Fruit fly (Drosophila melanogaster) whole organism, embryonic: Measurements from ENCODE around the gene kin17.

Source experiments
- Abd-B ChIP-seq: fragments of 200-800 bp; sonication (Bioruptor generic); optimal IDR thresholded peaks from 2 replicates; lab custom pipeline; 2018; ENCODE audit warnings: missing biosample characterization, mild to moderate bottlenecking, missing genetic modification characterization, moderate library complexity
- Awh ChIP-seq: fragments of 200-800 bp; sonication (Bioruptor generic); IDR thresholded peaks from 2 replicates; pipeline ENCODE4, ENCODE4 v1.3.6; 2022; ENCODE audit warnings: missing biosample characterization, missing genetic modification characterization
- B-H2 ChIP-seq: fragments of 200-800 bp; sonication (Bioruptor generic); optimal IDR thresholded peaks from 2 replicates; lab custom pipeline; 2018; ENCODE audit warnings: missing biosample characterization, mild to moderate bottlenecking, missing genetic modification characterization
- Bdp1 ChIP-seq: fragments of 200-800 bp; sonication (Bioruptor generic); optimal IDR thresholded peaks from 3 replicates; lab custom pipeline; 2016; ENCODE audit warnings: missing biosample characterization, missing genetic modification characterization
- Bteb2 ChIP-seq: fragments of 200-800 bp; sonication (Bioruptor generic); optimal IDR thresholded peaks from 2 replicates; lab custom pipeline; 2016; ENCODE audit warnings: missing biosample characterization, missing genetic modification characterization
- C15 ChIP-seq: fragments of 200-800 bp; sonication (Bioruptor generic); IDR thresholded peaks from 3 replicates; pipeline ENCODE4 v1.3.6; 2022; ENCODE audit warnings: missing biosample characterization, missing genetic modification characterization
- CG10959 ChIP-seq: fragments of 200-800 bp; sonication (Bioruptor generic); IDR thresholded peaks from 2 replicates; pipeline ENCODE4 v1.3.6; 2022; ENCODE audit warnings: missing biosample characterization, missing genetic modification characterization
- CG11398 ChIP-seq: fragments of 200-800 bp; sonication (Bioruptor generic); optimal IDR thresholded peaks from 2 replicates; lab custom pipeline; 2016; ENCODE audit warnings: missing biosample characterization, missing genetic modification characterization
- CG14014 ChIP-seq: fragments of 200-800 bp; sonication (Bioruptor generic); IDR thresholded peaks from 2 replicates; pipeline ENCODE4 v1.3.6; 2022; ENCODE audit warnings: missing biosample characterization, missing genetic modification characterization
- CG15269 ChIP-seq: fragments of 200-800 bp; sonication (Bioruptor generic); optimal IDR thresholded peaks from 2 replicates; lab custom pipeline; 2018; ENCODE audit warnings: missing biosample characterization, mild to moderate bottlenecking, missing genetic modification characterization, moderate library complexity
- CG1647 ChIP-seq: fragments of 200-800 bp; sonication (Bioruptor generic); optimal IDR thresholded peaks from 3 replicates; lab custom pipeline; 2016; ENCODE audit warnings: missing biosample characterization, missing genetic modification characterization
- CG17186 ChIP-seq: fragments of 200-800 bp; sonication (Bioruptor generic); optimal IDR thresholded peaks from 3 replicates; lab custom pipeline; 2017; ENCODE audit warnings: missing biosample characterization, missing genetic modification reagents, missing genetic modification characterization
- CG17328 ChIP-seq: fragments of 200-800 bp; sonication (Bioruptor generic); IDR thresholded peaks from 2 replicates; pipeline ENCODE4 v1.3.6; 2022; ENCODE audit warnings: missing biosample characterization, missing genetic modification characterization
- CG17359 ChIP-seq: fragments of 200-800 bp; sonication (Bioruptor generic); optimal IDR thresholded peaks from 3 replicates; lab custom pipeline; 2018; ENCODE audit warnings: missing biosample characterization, mild to moderate bottlenecking, missing genetic modification characterization, moderate library complexity
- CG32532 ChIP-seq: fragments of 200-800 bp; sonication (Bioruptor generic); IDR thresholded peaks from 2 replicates; pipeline ENCODE4 v1.3.6; 2022; ENCODE audit warnings: missing biosample characterization, missing genetic modification characterization
- CG4404 ChIP-seq: fragments of 200-800 bp; sonication (Bioruptor generic); IDR thresholded peaks from 2 replicates; pipeline ENCODE4 v1.3.6; 2022; ENCODE audit warnings: missing biosample characterization, missing genetic modification characterization
- CG4854 ChIP-seq: fragments of 200-800 bp; sonication (Bioruptor generic); optimal IDR thresholded peaks from 2 replicates; lab custom pipeline; 2016; ENCODE audit warnings: missing biosample characterization, missing genetic modification characterization, inconsistent platforms
- CG5180 ChIP-seq: fragments of 200-800 bp; sonication (Bioruptor generic); optimal IDR thresholded peaks from 3 replicates; lab custom pipeline; 2017; ENCODE audit warnings: missing biosample characterization, missing genetic modification characterization, mild to moderate bottlenecking, moderate library complexity, missing genetic modification reagents
- CG6791 ChIP-seq: fragments of 200-800 bp; sonication (Bioruptor generic); IDR thresholded peaks from 3 replicates; pipeline ENCODE4 v1.3.6; 2022; ENCODE audit warnings: missing biosample characterization, missing genetic modification characterization; ENCODE audit not compliant: partially characterized antibody
- CG9876 ChIP-seq: fragments of 200-800 bp; sonication (Bioruptor generic); optimal IDR thresholded peaks from 2 replicates; lab custom pipeline; 2016; ENCODE audit warnings: missing biosample characterization, missing genetic modification characterization
- D ChIP-seq, 2 experiments: fragments of 200-800 bp in 1 of 2; fragments of >200 bp in 1 of 2; sonication (Bioruptor generic) in 1 of 2; optimal IDR thresholded peaks; 2 replicates in 1 of 2; 3 replicates in 1 of 2; lab custom pipeline; 2017; ENCODE audit warnings: mild to moderate bottlenecking in 1 of 2, missing biosample characterization in 1 of 2, missing genetic modification characterization in 1 of 2, missing genetic modification reagents in 1 of 2
- Dip3 ChIP-seq: fragments of 200-800 bp; sonication (Bioruptor generic); optimal IDR thresholded peaks from 3 replicates; lab custom pipeline; 2016; ENCODE audit warnings: missing biosample characterization, missing genetic modification characterization
- Dll ChIP-seq: fragments of 200-800 bp; sonication (Bioruptor generic); IDR thresholded peaks from 4 replicates; pipeline ENCODE4 v1.3.6; 2022; ENCODE audit warnings: missing biosample characterization, missing genetic modification characterization; ENCODE audit not compliant: partially characterized antibody
- H15 ChIP-seq: fragments of 200-800 bp; sonication (Bioruptor generic); IDR thresholded peaks from 3 replicates; pipeline ENCODE4 v1.3.6; 2022; ENCODE audit warnings: missing biosample characterization, missing genetic modification characterization
- HHEX ChIP-seq: fragments of 200-800 bp; sonication (Bioruptor generic); optimal IDR thresholded peaks from 3 replicates; lab custom pipeline; 2017; ENCODE audit warnings: missing biosample characterization, mild to moderate bottlenecking, missing genetic modification characterization, missing genetic modification reagents
- HmgD ChIP-seq: fragments of 200-800 bp; sonication (Bioruptor generic); optimal IDR thresholded peaks from 3 replicates; lab custom pipeline; 2016; ENCODE audit warnings: missing biosample characterization, missing genetic modification characterization
- Kr ChIP-seq: fragments of 200-800 bp; sonication (Bioruptor generic); optimal IDR thresholded peaks from 2 replicates; lab custom pipeline; 2017; ENCODE audit warnings: missing biosample characterization, mild to moderate bottlenecking, missing genetic modification characterization
- Nf-YC ChIP-seq: fragments of 200-800 bp; optimal IDR thresholded peaks from 3 replicates; lab custom pipeline; 2019; ENCODE audit warnings: missing biosample characterization, mild to moderate bottlenecking, missing genetic modification characterization, moderate library complexity
- Oaz ChIP-seq: fragments of 200-800 bp; sonication (Bioruptor generic); IDR thresholded peaks from 2 replicates; pipeline ENCODE4 v1.3.6; 2022; ENCODE audit warnings: missing biosample characterization, missing genetic modification characterization
- Scr ChIP-seq: fragments of 200-800 bp; sonication (Bioruptor generic); IDR thresholded peaks from 2 replicates; pipeline ENCODE4 v1.3.6; 2022; ENCODE audit warnings: missing biosample characterization, missing genetic modification characterization; ENCODE audit not compliant: partially characterized antibody
- bcd ChIP-seq: fragments of 200-800 bp; sonication (Bioruptor generic); optimal IDR thresholded peaks from 2 replicates; lab custom pipeline; 2017; ENCODE audit warnings: missing biosample characterization, mild to moderate bottlenecking, missing genetic modification characterization
- cwo ChIP-seq: fragments of 200-800 bp; sonication (Bioruptor generic); optimal IDR thresholded peaks from 3 replicates; lab custom pipeline; 2017; ENCODE audit warnings: missing biosample characterization, missing genetic modification characterization, mild to moderate bottlenecking, moderate library complexity, missing genetic modification reagents
- dati ChIP-seq: fragments of 200-800 bp; sonication (Bioruptor generic); IDR thresholded peaks from 2 replicates; pipeline ENCODE4 v1.3.6; 2022; ENCODE audit warnings: missing biosample characterization, missing genetic modification characterization
- dm ChIP-seq: fragments of 200-800 bp; sonication (Bioruptor generic); optimal IDR thresholded peaks from 3 replicates; lab custom pipeline; 2016; ENCODE audit warnings: missing biosample characterization, missing genetic modification characterization
- dmrt99B ChIP-seq: fragments of 200-800 bp; sonication (Bioruptor generic); optimal IDR thresholded peaks from 2 replicates; lab custom pipeline; 2018; ENCODE audit warnings: missing biosample characterization, mild to moderate bottlenecking, missing genetic modification characterization, moderate library complexity
- esg ChIP-seq: fragments of 200-800 bp; sonication (Bioruptor generic); conservative IDR thresholded peaks from 2 replicates; pipeline ENCODE4 v1.3.6; 2022; ENCODE audit warnings: missing biosample characterization, missing genetic modification characterization
- eyg ChIP-seq: fragments of 200-800 bp; sonication (Bioruptor generic); optimal IDR thresholded peaks from 3 replicates; lab custom pipeline; 2016; ENCODE audit warnings: missing biosample characterization, missing genetic modification characterization
- gfzf ChIP-seq: fragments of 200-800 bp; sonication (Bioruptor generic); optimal IDR thresholded peaks from 2 replicates; lab custom pipeline; 2016; ENCODE audit warnings: missing biosample characterization, mild to moderate bottlenecking, missing genetic modification characterization, moderate library complexity
- h ChIP-seq: fragments of >200 bp; optimal IDR thresholded peaks from 2 replicates; lab custom pipeline; 2017
- jigr1 ChIP-seq: fragments of 200-800 bp; sonication (Bioruptor generic); IDR thresholded peaks from 3 replicates; pipeline ENCODE4 v1.3.6; 2022; ENCODE audit warnings: missing biosample characterization, missing genetic modification characterization
- nerfin-1 ChIP-seq: fragments of 200-800 bp; sonication (Bioruptor generic); optimal IDR thresholded peaks from 3 replicates; lab custom pipeline; 2019; ENCODE audit warnings: missing biosample characterization, mild to moderate bottlenecking, missing genetic modification characterization, moderate library complexity
- oc ChIP-seq: fragments of 200-800 bp; sonication (Bioruptor generic); optimal IDR thresholded peaks from 2 replicates; lab custom pipeline; 2018; ENCODE audit warnings: missing biosample characterization, mild to moderate bottlenecking, missing genetic modification characterization, moderate library complexity
- pita ChIP-seq: fragments of 200-800 bp; sonication (Bioruptor generic); optimal IDR thresholded peaks from 2 replicates; lab custom pipeline; 2017; ENCODE audit warnings: missing biosample characterization, mild to moderate bottlenecking, missing genetic modification characterization
- pros ChIP-seq: fragments of 200-800 bp; sonication (Bioruptor generic); optimal IDR thresholded peaks from 3 replicates; lab custom pipeline; 2019; ENCODE audit warnings: missing biosample characterization, mild to moderate bottlenecking, missing genetic modification characterization, moderate library complexity
- rib ChIP-seq: fragments of 200-800 bp; sonication (Bioruptor generic); IDR thresholded peaks from 2 replicates; pipeline ENCODE4 v1.3.6; 2022; ENCODE audit warnings: missing biosample characterization, missing genetic modification characterization
- ssp ChIP-seq: fragments of 200-800 bp; sonication (Bioruptor generic); IDR thresholded peaks from 2 replicates; pipeline ENCODE4 v1.3.6; 2022; ENCODE audit warnings: missing biosample characterization, missing genetic modification characterization
- toy ChIP-seq: fragments of 200-800 bp; sonication (Bioruptor generic); IDR thresholded peaks from 2 replicates; pipeline ENCODE4 v1.3.6; 2022; ENCODE audit warnings: missing biosample characterization, missing genetic modification characterization
- vfl ChIP-seq: fragments of 200-800 bp; sonication (Bioruptor generic); optimal IDR thresholded peaks from 2 replicates; lab custom pipeline; 2016; ENCODE audit warnings: missing biosample characterization, missing genetic modification characterization
- zf30C ChIP-seq: fragments of 200-800 bp; sonication (Bioruptor generic); optimal IDR thresholded peaks from 3 replicates; lab custom pipeline; 2018; ENCODE audit warnings: missing biosample characterization, mild to moderate bottlenecking, missing genetic modification characterization

kin17 gene

dm6 chr3L:20375878-20376563, 19.4 kb downstream of the kin17 start, which contains the start of the genes Ide and RhoBTB:
TSS of gene Ide (minus strand) at chr3L:20375896.
TSS of gene RhoBTB (plus strand) at chr3L:20376242.
- peak; percentile 83 for TF ChIP-seq CG15269
- TF ChIP-seq ssp (GFP tag; lab: Robert Waterston, UW): peak; percentile 67; the same call in 1 of the 2 replicates
- 0 out of 2 replicates have a peak, but pooled peaks have one; percentile 21 for TF ChIP-seq toy (GFP tag; lab: Robert Waterston, UW)
- TF ChIP-seq jigr1 (GFP tag; lab: Robert Waterston, UW): peak; percentile 15; the same call in 1 of the 3 replicates
- TF ChIP-seq CG14014 (GFP tag; lab: Robert Waterston, UW): peak; percentile 67; the same call in 1 of the 2 replicates
- TF ChIP-seq Awh (GFP tag; lab: Robert Waterston, UW): 0 out of 2 replicates have a peak, but pooled peaks have one; percentile 13
- peak; percentile 72 for TF ChIP-seq dm
- no peak for TF ChIP-seq h (lab: Kevin White, UChicago)
- peak; percentile 19 for TF ChIP-seq gfzf (GFP tag; lab: Kevin White, UChicago)
- 0 out of 2 replicates have a peak, but pooled peaks have one; percentile 38 for TF ChIP-seq CG17328 (GFP tag; lab: Robert Waterston, UW)
- peak; percentile 48 for TF ChIP-seq HHEX
- TF ChIP-seq Nf-YC (tag; lab: Kevin White, UChicago): no peak
- TF ChIP-seq CG4404 (GFP tag; lab: Robert Waterston, UW): peak; percentile 75
- TF ChIP-seq CG32532 (GFP tag; lab: Robert Waterston, UW): peak; percentile 82
- TF ChIP-seq oc (tag; lab: Kevin White, UChicago): no peak
- TF ChIP-seq bcd (GFP tag; lab: Kevin White, UChicago): peak; percentile 82
- TF ChIP-seq zf30C (GFP tag; lab: Kevin White, UChicago): no peak
- TF ChIP-seq eyg (GFP tag; lab: Kevin White, UChicago): peak; percentile 75
- TF ChIP-seq CG6791: no peak
- TF ChIP-seq esg (GFP tag; lab: Robert Waterston, UW): peak; percentile 77
- TF ChIP-seq HmgD (GFP tag; lab: Kevin White, UChicago): peak; percentile 72
- TF ChIP-seq CG17186 (GFP tag; lab: Kevin White, UChicago): peak; percentile 15
- TF ChIP-seq CG4854 (GFP tag; lab: Kevin White, UChicago): peak; percentile 55
- peak; percentile 81 for TF ChIP-seq vfl (GFP tag; lab: Kevin White, UChicago)
- no peak for TF ChIP-seq Dll
- TF ChIP-seq CG11398: no peak
- peak; percentile 54 for TF ChIP-seq nerfin-1 (tag; lab: Kevin White, UChicago)
- peak; percentile 76 for TF ChIP-seq Bteb2 (GFP tag; lab: Kevin White, UChicago)
- TF ChIP-seq C15 (GFP tag; lab: Robert Waterston, UW): peak; percentile 60; the same call in 1 of the 3 replicates
- TF ChIP-seq Abd-B (GFP tag; lab: Kevin White, UChicago): peak; percentile 96
- TF ChIP-seq Scr (GFP tag; lab: Robert Waterston, UW): 0 out of 2 replicates have a peak, but pooled peaks have one; percentile 36
- no peak for TF ChIP-seq Kr
- no peak; the same call in 2 of the 3 replicates for TF ChIP-seq H15
- peak; percentile 82 for TF ChIP-seq B-H2 (GFP tag; lab: Kevin White, UChicago)
- TF ChIP-seq CG5180 (GFP tag; lab: Kevin White, UChicago): no peak
- peak; percentile 71 for TF ChIP-seq CG17359 (tag; lab: Kevin White, UChicago)
- peak; percentile 32; the same call in 1 of the 2 replicates for TF ChIP-seq rib
- TF ChIP-seq pros (GFP tag; lab: Kevin White, UChicago): no peak
- TF ChIP-seq D (optimal IDR thresholded peaks at IDR 0.05; lab: Kevin White, UChicago): peak; percentile 53
- peak; percentile 50 for TF ChIP-seq D (GFP tag; optimal IDR thresholded peaks at IDR 0.05; lab: Kevin White, UChicago)
- TF ChIP-seq pita (GFP tag; lab: Kevin White, UChicago): no peak
- peak; percentile 93 for TF ChIP-seq Dip3
- TF ChIP-seq Oaz: peak; percentile 56
- peak; percentile 85 for TF ChIP-seq CG9876 (GFP tag; lab: Kevin White, UChicago)
- TF ChIP-seq dmrt99B (tag; lab: Kevin White, UChicago): no peak
- TF ChIP-seq CG1647 (GFP tag; lab: Kevin White, UChicago): peak; percentile 76
- peak; percentile 63 for TF ChIP-seq Bdp1 (GFP tag; lab: Kevin White, UChicago)
- no peak for TF ChIP-seq CG10959
- TF ChIP-seq dati: no peak
- peak; percentile 58 for TF ChIP-seq cwo (GFP tag; lab: Kevin White, UChicago)
